Fruit fly (Drosophila melanogaster) whole organism, embryonic: Measurements from ENCODE around the gene mof.
A peak's percentile ranks its signal among the peaks of the same experiment; 100 is the strongest.

Experiments
- Aef1 ChIP-seq: fragments of 200-800 bp; sonication (Bioruptor generic); IDR thresholded peaks from 3 replicates; pipeline ENCODE4 v1.3.6; 2022; ENCODE audit warnings: missing biosample characterization, missing genetic modification characterization
- B-H1 ChIP-seq: fragments of 200-800 bp; sonication (Bioruptor generic); IDR thresholded peaks from 3 replicates; pipeline ENCODE4 v1.3.6; 2022; ENCODE audit warnings: missing biosample characterization, missing genetic modification characterization
- CG12659 ChIP-seq: fragments of 200-800 bp; sonication (Bioruptor generic); optimal IDR thresholded peaks from 3 replicates; lab custom pipeline; 2017; ENCODE audit warnings: mild to moderate bottlenecking, missing biosample characterization, missing genetic modification reagents, missing genetic modification characterization
- CG14710 ChIP-seq: fragments of 200-800 bp; sonication (Bioruptor generic); optimal IDR thresholded peaks from 3 replicates; lab custom pipeline; 2019; ENCODE audit warnings: missing biosample characterization, mild to moderate bottlenecking, missing genetic modification characterization, moderate library complexity
- CG1529 ChIP-seq: fragments of 200-800 bp; sonication (Bioruptor generic); optimal IDR thresholded peaks from 3 replicates; lab custom pipeline; 2018; ENCODE audit warnings: missing biosample characterization, missing genetic modification characterization
- CG16779 ChIP-seq: fragments of 200-800 bp; sonication (Bioruptor generic); IDR thresholded peaks from 2 replicates; pipeline ENCODE4 v1.3.6; 2022; ENCODE audit warnings: missing biosample characterization, missing genetic modification characterization
- CG17802 ChIP-seq: fragments of 200-800 bp; sonication (Bioruptor generic); optimal IDR thresholded peaks from 2 replicates; lab custom pipeline; 2018; ENCODE audit warnings: missing biosample characterization, mild to moderate bottlenecking, missing genetic modification characterization, moderate library complexity
- CG1832 ChIP-seq: fragments of 200-800 bp; sonication (Bioruptor generic); optimal IDR thresholded peaks from 2 replicates; lab custom pipeline; 2017; ENCODE audit warnings: missing biosample characterization, mild to moderate bottlenecking, missing genetic modification characterization, inconsistent platforms
- CG31224 ChIP-seq: fragments of 200-800 bp; sonication (Bioruptor generic); IDR thresholded peaks from 2 replicates; pipeline ENCODE4 v1.3.6; 2022; ENCODE audit warnings: missing biosample characterization, missing genetic modification characterization
- CG3407 ChIP-seq: fragments of 200-800 bp; sonication (Bioruptor generic); optimal IDR thresholded peaks from 2 replicates; lab custom pipeline; 2018; ENCODE audit warnings: missing biosample characterization, mild to moderate bottlenecking, missing genetic modification characterization
- CG6765 ChIP-seq: fragments of 200-800 bp; sonication (Bioruptor generic); optimal IDR thresholded peaks from 3 replicates; lab custom pipeline; 2017; ENCODE audit warnings: missing biosample characterization, mild to moderate bottlenecking, missing genetic modification characterization
- CG7786 ChIP-seq: fragments of 200-800 bp; sonication (Bioruptor generic); optimal IDR thresholded peaks from 2 replicates; lab custom pipeline; 2016; ENCODE audit warnings: missing biosample characterization, missing genetic modification characterization
- CG7987 ChIP-seq: fragments of 200-800 bp; sonication (Bioruptor generic); optimal IDR thresholded peaks from 2 replicates; lab custom pipeline; 2018; ENCODE audit warnings: missing biosample characterization, mild to moderate bottlenecking, missing genetic modification characterization, moderate library complexity
- CG8359 ChIP-seq: fragments of 200-800 bp; sonication (Bioruptor generic); optimal IDR thresholded peaks from 2 replicates; lab custom pipeline; 2017; ENCODE audit warnings: missing biosample characterization, mild to moderate bottlenecking, missing genetic modification characterization, borderline replicate concordance
- CG9817 ChIP-seq: fragments of 200-800 bp; sonication (Bioruptor generic); optimal IDR thresholded peaks from 2 replicates; lab custom pipeline; 2018; ENCODE audit warnings: missing biosample characterization, mild to moderate bottlenecking, missing genetic modification characterization, moderate library complexity
- CG9876 ChIP-seq: fragments of 200-800 bp; sonication (Bioruptor generic); optimal IDR thresholded peaks from 2 replicates; lab custom pipeline; 2016; ENCODE audit warnings: missing biosample characterization, missing genetic modification characterization
- Dref ChIP-seq: fragments of 200-800 bp; sonication (Bioruptor generic); IDR thresholded peaks from 2 replicates; pipeline ENCODE4 v1.3.6; 2022; ENCODE audit warnings: missing biosample characterization, missing genetic modification characterization
- Ets65A ChIP-seq: fragments of 200-800 bp; sonication (Bioruptor generic); peaks from one replicate; lab custom pipeline; 2016; ENCODE audit warnings: missing biosample characterization, missing genetic modification characterization
- HmgD ChIP-seq: fragments of 200-800 bp; sonication (Bioruptor generic); optimal IDR thresholded peaks from 3 replicates; lab custom pipeline; 2016; ENCODE audit warnings: missing biosample characterization, missing genetic modification characterization
- Lhr ChIP-seq: fragments of 200-800 bp; sonication (Bioruptor generic); optimal IDR thresholded peaks from 3 replicates; lab custom pipeline; 2017; ENCODE audit warnings: mild to moderate bottlenecking, missing biosample characterization, missing genetic modification reagents, missing genetic modification characterization
- MESR4 ChIP-seq: fragments of 200-800 bp; sonication (Bioruptor generic); optimal IDR thresholded peaks from 2 replicates; lab custom pipeline; 2018; ENCODE audit warnings: missing biosample characterization, mild to moderate bottlenecking, missing genetic modification characterization, moderate library complexity
- Opbp ChIP-seq: fragments of 200-800 bp; sonication (Bioruptor generic); IDR thresholded peaks from 3 replicates; pipeline ENCODE4 v1.3.6; 2022; ENCODE audit warnings: missing biosample characterization, missing genetic modification characterization; ENCODE audit not compliant: partially characterized antibody
- Sry-β ChIP-seq: fragments of 200-800 bp; sonication (Bioruptor generic); optimal IDR thresholded peaks from 2 replicates; lab custom pipeline; 2018; ENCODE audit warnings: missing biosample characterization, mild to moderate bottlenecking, missing genetic modification characterization, moderate library complexity
- Taf1 ChIP-seq: fragments of 200-800 bp; sonication (Bioruptor generic); IDR thresholded peaks from 2 replicates; pipeline ENCODE4 v1.3.6; 2022; ENCODE audit warnings: missing biosample characterization, missing genetic modification characterization
- Usf ChIP-seq: fragments of 200-800 bp; sonication (Bioruptor generic); optimal IDR thresholded peaks from 2 replicates; lab custom pipeline; 2017; ENCODE audit warnings: missing genotype, missing biosample characterization, missing genetic modification characterization
- ac ChIP-seq: fragments of 200-800 bp; sonication (Bioruptor generic); optimal IDR thresholded peaks from 3 replicates; lab custom pipeline; 2017; ENCODE audit warnings: missing biosample characterization, mild to moderate bottlenecking, missing genetic modification characterization
- bowl ChIP-seq: fragments of 200-800 bp; sonication (Bioruptor generic); IDR thresholded peaks from 2 replicates; pipeline ENCODE4 v1.3.6; 2022; ENCODE audit warnings: missing biosample characterization, missing genetic modification characterization
- cas ChIP-seq: fragments of 200-800 bp; sonication (Bioruptor generic); IDR thresholded peaks from 2 replicates; pipeline ENCODE4 v1.3.6; 2022; ENCODE audit warnings: missing biosample characterization, missing genetic modification characterization
- ci ChIP-seq: fragments of 200-800 bp; sonication (Bioruptor generic); IDR thresholded peaks from 3 replicates; pipeline ENCODE4 v1.3.6; 2022; ENCODE audit warnings: missing biosample characterization, missing genetic modification characterization
- cwo ChIP-seq: fragments of 200-800 bp; sonication (Bioruptor generic); optimal IDR thresholded peaks from 3 replicates; lab custom pipeline; 2017; ENCODE audit warnings: missing biosample characterization, missing genetic modification characterization, mild to moderate bottlenecking, moderate library complexity, missing genetic modification reagents
- da ChIP-seq: fragments of 200-800 bp; sonication (Bioruptor generic); optimal IDR thresholded peaks from 2 replicates; lab custom pipeline; 2016; ENCODE audit warnings: missing biosample characterization, missing genetic modification characterization
- dimm ChIP-seq: fragments of 200-800 bp; sonication (Bioruptor generic); IDR thresholded peaks from 2 replicates; pipeline ENCODE4 v1.3.6; 2022; ENCODE audit warnings: missing biosample characterization, missing genetic modification characterization
- emc ChIP-seq: fragments of 200-800 bp; sonication (Bioruptor generic); optimal IDR thresholded peaks from 2 replicates; lab custom pipeline; 2016; ENCODE audit warnings: missing biosample characterization, missing genetic modification characterization
- en ChIP-seq: fragments of 200-800 bp; sonication (Bioruptor generic); optimal IDR thresholded peaks from 2 replicates; lab custom pipeline; 2016; ENCODE audit warnings: missing biosample characterization, missing genetic modification characterization
- fd64A ChIP-seq: fragments of 200-800 bp; sonication (Bioruptor generic); optimal IDR thresholded peaks from 3 replicates; lab custom pipeline; 2018; ENCODE audit warnings: missing biosample characterization, mild to moderate bottlenecking, missing genetic modification characterization
- fu2 ChIP-seq: fragments of 200-800 bp; sonication (Bioruptor generic); optimal IDR thresholded peaks from 2 replicates; lab custom pipeline; 2016; ENCODE audit warnings: missing biosample characterization, missing genetic modification characterization
- gsb-n ChIP-seq: fragments of 200-800 bp; sonication (Bioruptor generic); optimal IDR thresholded peaks from 3 replicates; lab custom pipeline; 2018; ENCODE audit warnings: missing biosample characterization, mild to moderate bottlenecking, missing genetic modification characterization
- kah ChIP-seq: fragments of 200-800 bp; sonication (Bioruptor generic); optimal IDR thresholded peaks from 2 replicates; lab custom pipeline; 2018; ENCODE audit warnings: missing biosample characterization, mild to moderate bottlenecking, missing genetic modification characterization
- knrl ChIP-seq: fragments of 200-800 bp; sonication (Bioruptor generic); IDR thresholded peaks from 3 replicates; pipeline ENCODE4 v1.3.6; 2022; ENCODE audit warnings: missing biosample characterization, missing genetic modification characterization; ENCODE audit not compliant: partially characterized antibody
- nom ChIP-seq: fragments of 200-800 bp; sonication (Bioruptor generic); optimal IDR thresholded peaks from 2 replicates; lab custom pipeline; 2017; ENCODE audit warnings: missing biosample characterization, missing genetic modification characterization, mild to moderate bottlenecking, moderate library complexity, missing genetic modification reagents
- otp ChIP-seq: fragments of 200-800 bp; sonication (Bioruptor generic); IDR thresholded peaks from 3 replicates; pipeline ENCODE4, ENCODE4 v1.3.6; 2022; ENCODE audit warnings: missing biosample characterization, missing genetic modification characterization
- pb ChIP-seq: fragments of 200-800 bp; sonication (Bioruptor generic); optimal IDR thresholded peaks from 3 replicates; lab custom pipeline; 2016; ENCODE audit warnings: missing biosample characterization, missing genetic modification characterization
- psq ChIP-seq: fragments of 200-800 bp; sonication (Bioruptor generic); optimal IDR thresholded peaks from 2 replicates; lab custom pipeline; 2017; ENCODE audit warnings: missing biosample characterization, missing genetic modification characterization
- pzg ChIP-seq: fragments of 200-800 bp; sonication (Bioruptor generic); optimal IDR thresholded peaks from 3 replicates; lab custom pipeline; 2018; ENCODE audit warnings: missing biosample characterization, mild to moderate bottlenecking, missing genetic modification characterization, moderate library complexity
- scrt ChIP-seq: fragments of 200-800 bp; sonication (Bioruptor generic); optimal IDR thresholded peaks from 2 replicates; lab custom pipeline; 2018; ENCODE audit warnings: missing biosample characterization, mild to moderate bottlenecking, missing genetic modification characterization, moderate library complexity
- so ChIP-seq: fragments of 200-800 bp; sonication (Bioruptor generic); IDR thresholded peaks from 3 replicates; pipeline ENCODE4 v1.3.6; 2022; ENCODE audit warnings: missing biosample characterization, missing genetic modification characterization
- ssp ChIP-seq: fragments of 200-800 bp; sonication (Bioruptor generic); IDR thresholded peaks from 2 replicates; pipeline ENCODE4 v1.3.6; 2022; ENCODE audit warnings: missing biosample characterization, missing genetic modification characterization
- tap ChIP-seq: fragments of 200-800 bp; optimal IDR thresholded peaks from 3 replicates; lab custom pipeline; 2019; ENCODE audit warnings: missing biosample characterization, mild to moderate bottlenecking, missing genetic modification characterization, moderate library complexity
- vfl ChIP-seq: fragments of 200-800 bp; sonication (Bioruptor generic); optimal IDR thresholded peaks from 2 replicates; lab custom pipeline; 2016; ENCODE audit warnings: missing biosample characterization, missing genetic modification characterization

The mof gene

DNA sequence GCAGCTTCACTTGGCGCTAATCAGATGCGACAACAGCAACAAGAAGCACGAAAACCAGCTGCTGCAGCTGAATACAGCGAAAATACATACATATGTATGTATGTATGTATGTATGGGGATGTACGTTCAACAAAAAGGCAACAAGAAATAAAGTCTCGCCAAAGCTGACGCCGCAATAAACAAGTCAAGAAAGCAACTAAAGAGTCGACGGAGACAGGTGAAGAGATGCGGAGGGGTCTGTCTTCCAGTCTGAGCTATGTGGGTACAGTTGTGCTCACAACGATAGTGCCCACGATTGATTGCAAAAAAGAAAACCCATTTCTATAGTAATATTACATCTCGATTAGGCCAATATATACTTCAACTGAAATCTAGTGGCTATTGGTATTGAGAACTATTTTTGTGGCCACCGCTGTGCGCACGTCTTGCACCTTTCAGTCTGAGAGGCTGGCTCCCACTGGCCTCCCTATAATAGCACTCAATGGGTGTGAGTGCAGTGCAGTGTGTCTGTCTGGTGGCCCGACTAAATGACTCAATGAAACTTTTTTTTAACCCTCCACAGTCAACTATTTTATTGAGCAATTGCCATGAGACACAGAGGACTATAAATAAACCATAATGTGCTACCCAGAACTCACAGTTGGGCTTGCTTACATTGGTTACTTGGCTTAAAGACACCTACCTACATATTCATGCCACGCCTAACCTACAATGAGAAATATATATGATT lies 19.3 kb upstream of the mof start (continued):
- TF ChIP-seq knrl (GFP tag; lab: Robert Waterston, UW) (no peak), CG14710 (tag; lab: Kevin White, UChicago) (peak; percentile 82), CG31224 (peak; percentile 79), CG1832 (GFP tag; lab: Kevin White, UChicago) (no peak), en (peak; percentile 69), Taf1 (peak; percentile 84), emc (peak; percentile 50), pzg (GFP tag; lab: Kevin White, UChicago) (no peak), cwo (peak; percentile 73), kah (GFP tag; lab: Kevin White, UChicago) (peak; percentile 89), MESR4 (GFP tag; lab: Kevin White, UChicago) (peak; percentile 21), fd64A (peak; percentile 84), Ets65A (GFP tag; lab: Kevin White, UChicago) (peak; percentile 98), otp (peak; percentile 96), CG1529 (GFP tag; lab: Kevin White, UChicago) (peak; percentile 92), cas (GFP tag; lab: Robert Waterston, UW) (peak; percentile 53; the same call in 1 of the 2 replicates), Usf (GFP tag; lab: Kevin White, UChicago) (peak; percentile 70), Dref (no peak), gsb-n (tag; lab: Kevin White, UChicago) (peak; percentile 87), CG9876 (GFP tag; lab: Kevin White, UChicago) (peak; percentile 70), vfl (peak; percentile 42), bowl (GFP tag; lab: Robert Waterston, UW) (peak; percentile 85), CG17802 (tag; lab: Kevin White, UChicago) (peak; percentile 69), fu2 (GFP tag; lab: Kevin White, UChicago) (peak; percentile 68), ac (GFP tag; lab: Kevin White, UChicago) (peak; percentile 61), so (peak; percentile 90), CG8359 (GFP tag; lab: Kevin White, UChicago) (peak; percentile 77), dimm (GFP tag; lab: Robert Waterston, UW) (peak; percentile 89), da (GFP tag; lab: Kevin White, UChicago) (peak; percentile 22), CG16779 (peak; percentile 71; the same call in 1 of the 2 replicates), tap (peak; percentile 88), CG3407 (GFP tag; lab: Kevin White, UChicago) (peak; percentile 87), Aef1 (peak; percentile 86), CG7987 (GFP tag; lab: Kevin White, UChicago) (peak; percentile 58), Opbp (no peak), CG7786 (GFP tag; lab: Kevin White, UChicago) (peak; percentile 88), pb (GFP tag; lab: Kevin White, UChicago) (peak; percentile 84), psq (peak; percentile 30), ci (GFP tag; lab: Robert Waterston, UW) (peak; percentile 97), CG12659 (GFP tag; lab: Kevin White, UChicago) (peak; percentile 85), CG6765 (GFP tag; lab: Kevin White, UChicago) (peak; percentile 29), HmgD (GFP tag; lab: Kevin White, UChicago) (peak; percentile 77), Sry-β (GFP tag; lab: Kevin White, UChicago) (peak; percentile 32), ssp (GFP tag; lab: Robert Waterston, UW) (peak; percentile 83), Lhr (peak; percentile 80), B-H1 (GFP tag; lab: Robert Waterston, UW) (peak; percentile 91), nom (GFP tag; lab: Kevin White, UChicago) (peak; percentile 99), CG9817 (peak; percentile 75), scrt (peak; percentile 69)
